Fruit fly (Drosophila melanogaster) whole organism, embryonic: ENCODE data around the gene dls.

Source experiments
- Ada2b ChIP-seq: fragments of 200-800 bp; sonication (Bioruptor generic); IDR thresholded peaks from 2 replicates; pipeline ENCODE4 v1.3.6; 2022; ENCODE audit warnings: missing biosample characterization, missing genetic modification characterization
- Aef1 ChIP-seq: fragments of 200-800 bp; sonication (Bioruptor generic); IDR thresholded peaks from 3 replicates; pipeline ENCODE4 v1.3.6; 2022; ENCODE audit warnings: missing biosample characterization, missing genetic modification characterization
- CG11696 ChIP-seq: fragments of 200-800 bp; sonication (Bioruptor generic); IDR thresholded peaks from 2 replicates; pipeline ENCODE4 v1.3.6; 2022; ENCODE audit warnings: missing biosample characterization, missing genetic modification characterization
- CG11723 ChIP-seq: fragments of 200-800 bp; sonication (Bioruptor generic); optimal IDR thresholded peaks from 2 replicates; lab custom pipeline; 2017; ENCODE audit warnings: missing biosample characterization, mild to moderate bottlenecking, missing genetic modification characterization
- CG13123 ChIP-seq: fragments of 200-800 bp; sonication (Bioruptor generic); optimal IDR thresholded peaks from 2 replicates; lab custom pipeline; 2016; ENCODE audit warnings: missing biosample characterization, missing genetic modification characterization
- CG13624 ChIP-seq: fragments of 200-800 bp; sonication (Bioruptor generic); optimal IDR thresholded peaks from 2 replicates; lab custom pipeline; 2016; ENCODE audit warnings: missing biosample characterization, missing genetic modification characterization
- CG15269 ChIP-seq: fragments of 200-800 bp; sonication (Bioruptor generic); optimal IDR thresholded peaks from 2 replicates; lab custom pipeline; 2018; ENCODE audit warnings: missing biosample characterization, mild to moderate bottlenecking, missing genetic modification characterization, moderate library complexity
- CG15514 ChIP-seq: fragments of 200-800 bp; sonication (Bioruptor generic); optimal IDR thresholded peaks from 3 replicates; lab custom pipeline; 2017; ENCODE audit warnings: missing biosample characterization, missing genetic modification characterization, mild to moderate bottlenecking, moderate library complexity, missing genetic modification reagents
- CG17359 ChIP-seq: fragments of 200-800 bp; sonication (Bioruptor generic); optimal IDR thresholded peaks from 3 replicates; lab custom pipeline; 2018; ENCODE audit warnings: missing biosample characterization, mild to moderate bottlenecking, missing genetic modification characterization, moderate library complexity
- CG1792 ChIP-seq: fragments of 200-800 bp; sonication (Bioruptor generic); optimal IDR thresholded peaks from 2 replicates; lab custom pipeline; 2016; ENCODE audit warnings: missing biosample characterization, missing genetic modification characterization
- CG18599 ChIP-seq: fragments of 200-800 bp; sonication (Bioruptor generic); optimal IDR thresholded peaks from 3 replicates; lab custom pipeline; 2017; ENCODE audit warnings: missing biosample characterization, missing genetic modification characterization, mild to moderate bottlenecking, moderate library complexity, missing genetic modification reagents
- CG3281 ChIP-seq: fragments of 200-800 bp; sonication (Bioruptor generic); optimal IDR thresholded peaks from 3 replicates; lab custom pipeline; 2017; ENCODE audit warnings: missing biosample characterization, mild to moderate bottlenecking, missing genetic modification characterization
- CG4820 ChIP-seq: fragments of 200-800 bp; sonication (Bioruptor generic); optimal IDR thresholded peaks from 3 replicates; lab custom pipeline; 2016; ENCODE audit warnings: missing biosample characterization, missing genetic modification characterization
- CG6689 ChIP-seq: fragments of 200-800 bp; sonication (Bioruptor generic); IDR thresholded peaks from 2 replicates; pipeline ENCODE4 v1.3.6; 2022; ENCODE audit warnings: missing biosample characterization, missing genetic modification characterization
- CG7556 ChIP-seq: fragments of 200-800 bp; sonication (Bioruptor generic); optimal IDR thresholded peaks from 2 replicates; lab custom pipeline; 2017; ENCODE audit warnings: missing biosample characterization, mild to moderate bottlenecking, missing genetic modification characterization
- CG9437 ChIP-seq: fragments of 200-800 bp; sonication (Bioruptor generic); optimal IDR thresholded peaks from 2 replicates; lab custom pipeline; 2018; ENCODE audit warnings: missing biosample characterization, mild to moderate bottlenecking, missing genetic modification characterization
- CG9817 ChIP-seq: fragments of 200-800 bp; sonication (Bioruptor generic); optimal IDR thresholded peaks from 2 replicates; lab custom pipeline; 2018; ENCODE audit warnings: missing biosample characterization, mild to moderate bottlenecking, missing genetic modification characterization, moderate library complexity
- Deaf1 ChIP-seq: fragments of 200-800 bp; optimal IDR thresholded peaks from 3 replicates; lab custom pipeline; 2019; ENCODE audit warnings: missing biosample characterization, mild to moderate bottlenecking, missing genetic modification characterization, moderate library complexity
- Elba2 ChIP-seq: fragments of 200-800 bp; sonication (Bioruptor generic); optimal IDR thresholded peaks from 3 replicates; lab custom pipeline; 2016; ENCODE audit warnings: missing biosample characterization, missing genetic modification characterization
- Hmr ChIP-seq: fragments of 200-800 bp; sonication (Bioruptor generic); optimal IDR thresholded peaks from 3 replicates; lab custom pipeline; 2017; ENCODE audit warnings: mild to moderate bottlenecking, missing biosample characterization, missing genetic modification reagents, missing genetic modification characterization
- Meics ChIP-seq: fragments of 200-800 bp; sonication (Bioruptor generic); optimal IDR thresholded peaks from 2 replicates; lab custom pipeline; 2017; ENCODE audit warnings: missing biosample characterization, mild to moderate bottlenecking, missing genetic modification characterization
- Mrtf ChIP-seq: fragments of 200-800 bp; sonication (Bioruptor generic); IDR thresholded peaks from 3 replicates; pipeline ENCODE4 v1.3.6; 2022; ENCODE audit warnings: missing biosample characterization, missing genetic modification characterization
- NfI ChIP-seq: fragments of 200-800 bp; sonication (Bioruptor generic); optimal IDR thresholded peaks from 3 replicates; lab custom pipeline; 2018; ENCODE audit warnings: missing biosample characterization, mild to moderate bottlenecking, missing genetic modification characterization, moderate library complexity
- PHDP ChIP-seq: fragments of 200-800 bp; sonication (Bioruptor generic); optimal IDR thresholded peaks from 3 replicates; lab custom pipeline; 2018; ENCODE audit warnings: missing biosample characterization, mild to moderate bottlenecking, missing genetic modification characterization, moderate library complexity
- Sox100B ChIP-seq: fragments of 200-800 bp; sonication (Bioruptor generic); optimal IDR thresholded peaks from 3 replicates; lab custom pipeline; 2018; ENCODE audit warnings: missing biosample characterization, mild to moderate bottlenecking, missing genetic modification characterization
- Taf1 ChIP-seq: fragments of 200-800 bp; sonication (Bioruptor generic); IDR thresholded peaks from 2 replicates; pipeline ENCODE4 v1.3.6; 2022; ENCODE audit warnings: missing biosample characterization, missing genetic modification characterization
- ab ChIP-seq: fragments of 200-800 bp; sonication (Bioruptor generic); optimal IDR thresholded peaks from 2 replicates; lab custom pipeline; 2016; ENCODE audit warnings: missing biosample characterization, missing genetic modification characterization
- az2 ChIP-seq: fragments of 200-800 bp; sonication (Bioruptor generic); optimal IDR thresholded peaks from 3 replicates; lab custom pipeline; 2016; ENCODE audit warnings: missing biosample characterization, missing genetic modification characterization
- bbx ChIP-seq: fragments of 200-800 bp; sonication (Bioruptor generic); IDR thresholded peaks from 2 replicates; pipeline ENCODE4 v1.3.6; 2022; ENCODE audit warnings: missing biosample characterization, missing genetic modification characterization; ENCODE audit not compliant: partially characterized antibody
- bcd ChIP-seq: fragments of 200-800 bp; sonication (Bioruptor generic); optimal IDR thresholded peaks from 2 replicates; lab custom pipeline; 2017; ENCODE audit warnings: missing biosample characterization, mild to moderate bottlenecking, missing genetic modification characterization
- bigmax ChIP-seq: fragments of 200-800 bp; sonication (Bioruptor generic); optimal IDR thresholded peaks from 2 replicates; lab custom pipeline; 2018; ENCODE audit warnings: missing biosample characterization, mild to moderate bottlenecking, missing genetic modification characterization
- cad ChIP-seq: fragments of >200 bp; optimal IDR thresholded peaks from 2 replicates; lab custom pipeline; 2017; ENCODE audit warnings: missing biosample characterization, missing genetic modification characterization
- dpn ChIP-seq, 2 experiments: fragments of 200-800 bp; sonication (Bioruptor generic); optimal IDR thresholded peaks; 3 replicates each; lab custom pipeline; 2016; ENCODE audit warnings: missing biosample characterization in 2 of 2, missing genetic modification characterization in 2 of 2
- dysf ChIP-seq: fragments of 200-800 bp; sonication (Bioruptor generic); IDR thresholded peaks from 3 replicates; pipeline ENCODE4 v1.3.6; 2022; ENCODE audit warnings: missing biosample characterization, missing genetic modification characterization
- en ChIP-seq: fragments of 200-800 bp; sonication (Bioruptor generic); optimal IDR thresholded peaks from 2 replicates; lab custom pipeline; 2016; ENCODE audit warnings: missing biosample characterization, missing genetic modification characterization
- ftz-f1 ChIP-seq: fragments of 200-800 bp; sonication (Bioruptor generic); optimal IDR thresholded peaks from 2 replicates; lab custom pipeline; 2016; ENCODE audit warnings: missing biosample characterization, missing genetic modification characterization
- gro ChIP-seq: fragments of 200-800 bp; sonication (Bioruptor generic); optimal IDR thresholded peaks from 2 replicates; lab custom pipeline; 2016; ENCODE audit warnings: missing biosample characterization, missing genetic modification characterization
- hkb ChIP-seq, 2 experiments: fragments of 200-800 bp in 1 of 2; fragments of >200 bp in 1 of 2; sonication (Bioruptor generic) in 1 of 2; IDR thresholded peaks in 1 of 2; optimal IDR thresholded peaks in 1 of 2; 2 replicates each; pipeline versions ENCODE4 v1.3.6 to Lab custom; 2017 to 2022; ENCODE audit warnings: missing biosample characterization in 1 of 2, missing genetic modification characterization in 1 of 2
- ind ChIP-seq: fragments of 200-800 bp; sonication (Bioruptor generic); optimal IDR thresholded peaks from 3 replicates; lab custom pipeline; 2016; ENCODE audit warnings: missing biosample characterization, missing genetic modification characterization
- lilli ChIP-seq: fragments of 200-800 bp; sonication (Bioruptor generic); optimal IDR thresholded peaks from 3 replicates; lab custom pipeline; 2016; ENCODE audit warnings: missing biosample characterization, missing genetic modification characterization
- nau ChIP-seq: fragments of 200-800 bp; sonication (Bioruptor generic); optimal IDR thresholded peaks from 3 replicates; lab custom pipeline; 2017; ENCODE audit warnings: missing biosample characterization, mild to moderate bottlenecking, missing genetic modification characterization, missing genetic modification reagents
- nmo ChIP-seq: fragments of 200-800 bp; sonication (Bioruptor generic); optimal IDR thresholded peaks from 2 replicates; lab custom pipeline; 2018; ENCODE audit warnings: missing biosample characterization, mild to moderate bottlenecking, missing genetic modification characterization, moderate library complexity
- phol ChIP-seq: fragments of 200-800 bp; sonication (Bioruptor generic); optimal IDR thresholded peaks from 3 replicates; lab custom pipeline; 2018; ENCODE audit warnings: missing biosample characterization, mild to moderate bottlenecking, missing genetic modification characterization, moderate library complexity
- psq ChIP-seq: fragments of 200-800 bp; sonication (Bioruptor generic); optimal IDR thresholded peaks from 2 replicates; lab custom pipeline; 2017; ENCODE audit warnings: missing biosample characterization, missing genetic modification characterization
- scrt ChIP-seq: fragments of 200-800 bp; sonication (Bioruptor generic); optimal IDR thresholded peaks from 2 replicates; lab custom pipeline; 2018; ENCODE audit warnings: missing biosample characterization, mild to moderate bottlenecking, missing genetic modification characterization, moderate library complexity
- sens ChIP-seq: fragments of 200-800 bp; sonication (Bioruptor generic); peaks from one replicate; lab custom pipeline; 2016; ENCODE audit warnings: missing biosample characterization, missing genetic modification characterization
- sob ChIP-seq: fragments of 200-800 bp; sonication (Bioruptor generic); IDR thresholded peaks from 2 replicates; pipeline ENCODE4 v1.3.6; 2022; ENCODE audit warnings: missing biosample characterization, missing genetic modification characterization
- stwl ChIP-seq: fragments of 200-800 bp; sonication (Bioruptor generic); optimal IDR thresholded peaks from 3 replicates; lab custom pipeline; 2018; ENCODE audit warnings: missing biosample characterization, mild to moderate bottlenecking, missing genetic modification characterization, moderate library complexity
- vvl ChIP-seq: fragments of 200-800 bp; sonication (Bioruptor generic); IDR thresholded peaks from 2 replicates; pipeline ENCODE4 v1.3.6; 2022; ENCODE audit warnings: missing biosample characterization, missing genetic modification characterization
- zf30C ChIP-seq: fragments of 200-800 bp; sonication (Bioruptor generic); optimal IDR thresholded peaks from 3 replicates; lab custom pipeline; 2018; ENCODE audit warnings: missing biosample characterization, mild to moderate bottlenecking, missing genetic modification characterization

The dls gene

dm6 chr3L:16202550-16202949 is 1.4 kb downstream of the dls start (continued):
- TF ChIP-seq vvl (GFP tag; lab: Robert Waterston, UW) (no peak), cad (GFP tag; lab: Kevin White, UChicago) (no peak), Aef1 (GFP tag; lab: Robert Waterston, UW) (0 out of 3 replicates have a peak, but pooled peaks have one; percentile 25), CG18599 (GFP tag; lab: Kevin White, UChicago) (peak; percentile 63), bcd (GFP tag; lab: Kevin White, UChicago) (peak; percentile 29), phol (tag; lab: Kevin White, UChicago) (peak; percentile 51), sob (GFP tag; lab: Robert Waterston, UW) (no peak), CG6689 (GFP tag; lab: Robert Waterston, UW) (peak; percentile 32; the same call in 1 of the 2 replicates), Mrtf (GFP tag; lab: Robert Waterston, UW) (no peak), scrt (GFP tag; lab: Kevin White, UChicago) (peak; percentile 10), ab (no peak), CG13123 (GFP tag; lab: Kevin White, UChicago) (no peak), ftz-f1 (GFP tag; lab: Kevin White, UChicago) (no peak), hkb (optimal IDR thresholded peaks at IDR 0.05; lab: Kevin White, UChicago) (no peak), hkb (GFP tag; IDR thresholded peaks at IDR 0.05; lab: Robert Waterston, UW) (no peak), CG7556 (peak; percentile 55), CG15269 (peak; percentile 45), Taf1 (GFP tag; lab: Robert Waterston, UW) (peak; percentile 7; the same call in 1 of the 2 replicates), CG13624 (GFP tag; lab: Kevin White, UChicago) (no peak), CG3281 (GFP tag; lab: Kevin White, UChicago) (peak; percentile 59), CG9437 (peak; percentile 19), dpn (GFP tag; optimal IDR thresholded peaks at IDR 0.05; lab: Kevin White, UChicago) (peak in 1 of 2 experiments; percentile 6), stwl (tag; lab: Kevin White, UChicago) (no peak), az2 (GFP tag; lab: Kevin White, UChicago) (peak; percentile 10), en (GFP tag; lab: Kevin White, UChicago) (no peak), CG4820 (GFP tag; lab: Kevin White, UChicago) (peak; percentile 13), nau (peak; percentile 11), zf30C (GFP tag; lab: Kevin White, UChicago) (no peak), CG11696 (GFP tag; lab: Robert Waterston, UW) (0 out of 2 replicates have a peak, but pooled peaks have one; percentile 23), bbx (GFP tag; lab: Robert Waterston, UW) (no peak), Elba2 (no peak), CG15514 (peak; percentile 17), Meics (GFP tag; lab: Kevin White, UChicago) (peak; percentile 63), PHDP (tag; lab: Kevin White, UChicago) (peak; percentile 37), lilli (peak; percentile 39), CG1792 (GFP tag; lab: Kevin White, UChicago) (no peak), nmo (peak; percentile 53), Hmr (GFP tag; lab: Kevin White, UChicago) (peak; percentile 52), Ada2b (0 out of 2 replicates have a peak, but pooled peaks have one; percentile 21), psq (GFP tag; lab: Kevin White, UChicago) (no peak), bigmax (GFP tag; lab: Kevin White, UChicago) (no peak), dysf (GFP tag; lab: Robert Waterston, UW) (peak; percentile 53; the same call in 2 of the 3 replicates), Sox100B (GFP tag; lab: Kevin White, UChicago) (peak; percentile 57), CG17359 (tag; lab: Kevin White, UChicago) (peak; percentile 28), CG9817 (peak; percentile 41), Deaf1 (tag; lab: Kevin White, UChicago) (peak; percentile 9), CG11723 (peak; percentile 2), ind (GFP tag; lab: Kevin White, UChicago) (peak; percentile 60), NfI (GFP tag; lab: Kevin White, UChicago) (peak; percentile 42), gro (GFP tag; lab: Kevin White, UChicago) (peak; percentile 3), sens (GFP tag; lab: Kevin White, UChicago) (peak; percentile 65)
